Fruit fly (Drosophila melanogaster) whole organism, embryonic: ENCODE results near the gene CG5969.

Source experiments
- Antp ChIP-seq: fragments of 200-800 bp; sonication (Bioruptor generic); optimal IDR thresholded peaks from 3 replicates; lab custom pipeline; 2016; ENCODE audit warnings: missing biosample characterization, missing genetic modification characterization
- Atf3 ChIP-seq: fragments of 200-800 bp; sonication (Bioruptor generic); optimal IDR thresholded peaks from 3 replicates; lab custom pipeline; 2016; ENCODE audit warnings: missing biosample characterization, missing genetic modification characterization
- CG1024 ChIP-seq: fragments of 200-800 bp; sonication (Bioruptor generic); IDR thresholded peaks from 2 replicates; pipeline ENCODE4 v1.3.6; 2022; ENCODE audit warnings: missing biosample characterization, missing genetic modification characterization
- CG11695 ChIP-seq: fragments of 200-800 bp; sonication (Bioruptor generic); IDR thresholded peaks from 3 replicates; pipeline ENCODE4 v1.3.6; 2022; ENCODE audit warnings: missing biosample characterization, missing genetic modification characterization
- CG12299 ChIP-seq: fragments of 200-800 bp; sonication (Bioruptor generic); optimal IDR thresholded peaks from 2 replicates; lab custom pipeline; 2018; ENCODE audit warnings: missing biosample characterization, mild to moderate bottlenecking, missing genetic modification characterization
- CG13123 ChIP-seq: fragments of 200-800 bp; sonication (Bioruptor generic); optimal IDR thresholded peaks from 2 replicates; lab custom pipeline; 2016; ENCODE audit warnings: missing biosample characterization, missing genetic modification characterization
- CG14050 ChIP-seq: fragments of 200-800 bp; sonication (Bioruptor generic); IDR thresholded peaks from 3 replicates; pipeline ENCODE4 v1.3.6; 2022; ENCODE audit warnings: missing biosample characterization, missing genetic modification characterization
- CG14667 ChIP-seq: fragments of 200-800 bp; sonication (Bioruptor generic); IDR thresholded peaks from 2 replicates; pipeline ENCODE4 v1.3.6; 2022; ENCODE audit warnings: missing biosample characterization, missing genetic modification characterization
- CG1647 ChIP-seq: fragments of 200-800 bp; sonication (Bioruptor generic); optimal IDR thresholded peaks from 3 replicates; lab custom pipeline; 2016; ENCODE audit warnings: missing biosample characterization, missing genetic modification characterization
- CG16815 ChIP-seq: fragments of 200-800 bp; sonication (Bioruptor generic); optimal IDR thresholded peaks from 3 replicates; lab custom pipeline; 2017; ENCODE audit warnings: missing biosample characterization, mild to moderate bottlenecking, missing genetic modification characterization
- CG2120 ChIP-seq: fragments of 200-800 bp; sonication (Bioruptor generic); optimal IDR thresholded peaks from 3 replicates; lab custom pipeline; 2016; ENCODE audit warnings: missing biosample characterization, missing genetic modification characterization
- CG2889 ChIP-seq: fragments of 200-800 bp; sonication (Bioruptor generic); IDR thresholded peaks from 3 replicates; pipeline ENCODE4 v1.3.6; 2022; ENCODE audit warnings: missing biosample characterization, missing genetic modification characterization
- CG3065 ChIP-seq: fragments of 200-800 bp; sonication (Bioruptor generic); optimal IDR thresholded peaks from 2 replicates; lab custom pipeline; 2016; ENCODE audit warnings: missing biosample characterization, missing genetic modification characterization
- CG31441 ChIP-seq: fragments of 200-800 bp; sonication (Bioruptor generic); IDR thresholded peaks from 2 replicates; pipeline ENCODE4 v1.3.6; 2022; ENCODE audit warnings: missing biosample characterization, missing genetic modification characterization
- CG32772 ChIP-seq: fragments of 200-800 bp; sonication (Bioruptor generic); IDR thresholded peaks from 2 replicates; pipeline ENCODE4 v1.3.6; 2022; ENCODE audit warnings: missing biosample characterization, missing genetic modification characterization
- CG7987 ChIP-seq: fragments of 200-800 bp; sonication (Bioruptor generic); optimal IDR thresholded peaks from 2 replicates; lab custom pipeline; 2018; ENCODE audit warnings: missing biosample characterization, mild to moderate bottlenecking, missing genetic modification characterization, moderate library complexity
- CG8388 ChIP-seq: fragments of 200-800 bp; sonication (Bioruptor generic); optimal IDR thresholded peaks from 2 replicates; lab custom pipeline; 2019; ENCODE audit warnings: missing biosample characterization, mild to moderate bottlenecking, missing genetic modification characterization, moderate library complexity
- CG8944 ChIP-seq: fragments of 200-800 bp; sonication (Bioruptor generic); optimal IDR thresholded peaks from 3 replicates; lab custom pipeline; 2016; ENCODE audit warnings: missing biosample characterization, missing genetic modification characterization
- CG9797 ChIP-seq: fragments of 200-800 bp; sonication (Bioruptor generic); optimal IDR thresholded peaks from 3 replicates; lab custom pipeline; 2018; ENCODE audit warnings: missing biosample characterization, mild to moderate bottlenecking, missing genetic modification characterization
- CHES-1-like ChIP-seq: fragments of 200-800 bp; sonication (Bioruptor generic); optimal IDR thresholded peaks from 2 replicates; lab custom pipeline; 2016; ENCODE audit warnings: missing biosample characterization, missing genetic modification characterization
- CkIIα-i1 ChIP-seq: fragments of 200-800 bp; sonication (Bioruptor generic); IDR thresholded peaks from 2 replicates; pipeline ENCODE4 v1.3.6; 2022; ENCODE audit warnings: missing biosample characterization, missing genetic modification characterization
- Deaf1 ChIP-seq: fragments of 200-800 bp; optimal IDR thresholded peaks from 3 replicates; lab custom pipeline; 2019; ENCODE audit warnings: missing biosample characterization, mild to moderate bottlenecking, missing genetic modification characterization, moderate library complexity
- Eip74EF ChIP-seq, 2 experiments: fragments of 200-800 bp in 1 of 2; fragments of >200 bp in 1 of 2; sonication (Bioruptor generic) in 1 of 2; optimal IDR thresholded peaks; 2 replicates each; lab custom pipeline; 2017 to 2019; ENCODE audit warnings: missing biosample characterization in 2 of 2, missing genetic modification characterization in 2 of 2, mild to moderate bottlenecking in 1 of 2, moderate library complexity in 1 of 2
- Hey ChIP-seq: fragments of 200-800 bp; sonication (Bioruptor generic); optimal IDR thresholded peaks from 3 replicates; lab custom pipeline; 2018; ENCODE audit warnings: missing biosample characterization, mild to moderate bottlenecking, missing genetic modification characterization
- Kr ChIP-seq: fragments of 200-800 bp; sonication (Bioruptor generic); optimal IDR thresholded peaks from 2 replicates; lab custom pipeline; 2017; ENCODE audit warnings: missing biosample characterization, mild to moderate bottlenecking, missing genetic modification characterization
- Lpt ChIP-seq: fragments of >200 bp; optimal IDR thresholded peaks from 2 replicates; lab custom pipeline; 2018; ENCODE audit warnings: missing biosample characterization, missing genetic modification characterization
- Med ChIP-seq: fragments of 200-800 bp; sonication (Bioruptor generic); peaks from one replicate; lab custom pipeline; 2016; ENCODE audit warnings: missing biosample characterization, missing genetic modification characterization, mild to moderate bottlenecking, inconsistent platforms, moderate library complexity
- Mes4 ChIP-seq: fragments of 200-800 bp; sonication (Bioruptor generic); optimal IDR thresholded peaks from 2 replicates; lab custom pipeline; 2016; ENCODE audit warnings: missing biosample characterization, missing genetic modification characterization
- Sry-δ ChIP-seq: fragments of 200-800 bp; sonication (Bioruptor generic); optimal IDR thresholded peaks from 2 replicates; lab custom pipeline; 2016; ENCODE audit warnings: missing biosample characterization, missing genetic modification characterization
- Usf ChIP-seq: fragments of 200-800 bp; sonication (Bioruptor generic); optimal IDR thresholded peaks from 2 replicates; lab custom pipeline; 2017; ENCODE audit warnings: missing genotype, missing biosample characterization, missing genetic modification characterization
- al ChIP-seq: fragments of 200-800 bp; sonication (Bioruptor generic); IDR thresholded peaks from 2 replicates; pipeline ENCODE4 v1.3.6; 2022; ENCODE audit warnings: missing biosample characterization, missing genetic modification characterization
- ato ChIP-seq: fragments of 200-800 bp; sonication (Bioruptor generic); IDR thresholded peaks from 2 replicates; pipeline ENCODE4 v1.3.6; 2022; ENCODE audit warnings: missing biosample characterization, missing genetic modification characterization; ENCODE audit not compliant: partially characterized antibody
- bcd ChIP-seq: fragments of 200-800 bp; sonication (Bioruptor generic); optimal IDR thresholded peaks from 2 replicates; lab custom pipeline; 2017; ENCODE audit warnings: missing biosample characterization, mild to moderate bottlenecking, missing genetic modification characterization
- cas ChIP-seq: fragments of 200-800 bp; sonication (Bioruptor generic); IDR thresholded peaks from 2 replicates; pipeline ENCODE4 v1.3.6; 2022; ENCODE audit warnings: missing biosample characterization, missing genetic modification characterization
- chif ChIP-seq, 2 experiments: fragments of 200-800 bp; sonication (Bioruptor generic); optimal IDR thresholded peaks; 3 replicates each; lab custom pipeline; 2016; ENCODE audit warnings: missing biosample characterization in 2 of 2, missing genetic modification characterization in 2 of 2
- chm ChIP-seq: fragments of 200-800 bp; sonication (Bioruptor generic); IDR thresholded peaks from 2 replicates; pipeline ENCODE4 v1.3.6; 2022; ENCODE audit warnings: missing biosample characterization, missing genetic modification characterization
- dati ChIP-seq: fragments of 200-800 bp; sonication (Bioruptor generic); IDR thresholded peaks from 2 replicates; pipeline ENCODE4 v1.3.6; 2022; ENCODE audit warnings: missing biosample characterization, missing genetic modification characterization
- dmrt99B ChIP-seq: fragments of 200-800 bp; sonication (Bioruptor generic); optimal IDR thresholded peaks from 2 replicates; lab custom pipeline; 2018; ENCODE audit warnings: missing biosample characterization, mild to moderate bottlenecking, missing genetic modification characterization, moderate library complexity
- dysf ChIP-seq: fragments of 200-800 bp; sonication (Bioruptor generic); IDR thresholded peaks from 3 replicates; pipeline ENCODE4 v1.3.6; 2022; ENCODE audit warnings: missing biosample characterization, missing genetic modification characterization
- emc ChIP-seq: fragments of 200-800 bp; sonication (Bioruptor generic); optimal IDR thresholded peaks from 2 replicates; lab custom pipeline; 2016; ENCODE audit warnings: missing biosample characterization, missing genetic modification characterization
- eyg ChIP-seq: fragments of 200-800 bp; sonication (Bioruptor generic); optimal IDR thresholded peaks from 3 replicates; lab custom pipeline; 2016; ENCODE audit warnings: missing biosample characterization, missing genetic modification characterization
- fu2 ChIP-seq: fragments of 200-800 bp; sonication (Bioruptor generic); optimal IDR thresholded peaks from 2 replicates; lab custom pipeline; 2016; ENCODE audit warnings: missing biosample characterization, missing genetic modification characterization
- her ChIP-seq: fragments of 200-800 bp; sonication (Bioruptor generic); optimal IDR thresholded peaks from 2 replicates; lab custom pipeline; 2016; ENCODE audit warnings: missing biosample characterization, missing genetic modification characterization
- mld ChIP-seq: fragments of 200-800 bp; sonication (Bioruptor generic); IDR thresholded peaks from 3 replicates; pipeline ENCODE4 v1.3.6; 2022; ENCODE audit warnings: missing biosample characterization, missing genetic modification characterization; ENCODE audit not compliant: partially characterized antibody
- ro ChIP-seq: fragments of 200-800 bp; sonication (Bioruptor generic); IDR thresholded peaks from 2 replicates; pipeline ENCODE4 v1.3.6; 2022; ENCODE audit warnings: missing biosample characterization, missing genetic modification characterization
- slbo ChIP-seq: fragments of 200-800 bp; sonication (Bioruptor generic); IDR thresholded peaks from 2 replicates; pipeline ENCODE4 v1.3.6; 2022; ENCODE audit warnings: missing biosample characterization, missing genetic modification characterization
- slou ChIP-seq: fragments of 200-800 bp; sonication (Bioruptor generic); optimal IDR thresholded peaks from 3 replicates; lab custom pipeline; 2016; ENCODE audit warnings: missing biosample characterization, missing genetic modification characterization
- tna ChIP-seq: fragments of 200-800 bp; sonication (Bioruptor generic); IDR thresholded peaks from 2 replicates; pipeline ENCODE4 v1.3.6; 2022; ENCODE audit warnings: missing biosample characterization, missing genetic modification characterization; ENCODE audit not compliant: partially characterized antibody
- trem ChIP-seq: fragments of 200-800 bp; optimal IDR thresholded peaks from 3 replicates; lab custom pipeline; 2019; ENCODE audit warnings: missing biosample characterization, mild to moderate bottlenecking, missing genetic modification characterization, moderate library complexity
- tup ChIP-seq: fragments of 200-800 bp; sonication (Bioruptor generic); optimal IDR thresholded peaks from 2 replicates; lab custom pipeline; 2016; ENCODE audit warnings: missing biosample characterization, mild to moderate bottlenecking, missing genetic modification characterization, moderate library complexity
- zen2 ChIP-seq: fragments of 200-800 bp; sonication (Bioruptor generic); IDR thresholded peaks from 3 replicates; pipeline ENCODE4 v1.3.6; 2022; ENCODE audit warnings: missing biosample characterization, missing genetic modification characterization; ENCODE audit not compliant: partially characterized antibody

The CG5969 gene

dm6 chr3L:20516519-20517178, 43.1 kb downstream of the CG5969 start (continued):
- no peak for TF ChIP-seq Antp (GFP tag; lab: Kevin White, UChicago)
- TF ChIP-seq chif (GFP tag; optimal IDR thresholded peaks at IDR 0.05; lab: Kevin White, UChicago) = no peak
- 0 out of 2 replicates have a peak, but pooled peaks have one; percentile 34 for TF ChIP-seq tna
- no peak for TF ChIP-seq Hey (tag; lab: Kevin White, UChicago)
- no peak for TF ChIP-seq cas (GFP tag; lab: Robert Waterston, UW)
- TF ChIP-seq CG31441 (GFP tag; lab: Robert Waterston, UW) = peak; percentile 74
- TF ChIP-seq zen2 (GFP tag; lab: Robert Waterston, UW) = no peak
- TF ChIP-seq CG14050 (GFP tag; lab: Robert Waterston, UW) = 0 out of 3 replicates have a peak, but pooled peaks have one; percentile 20
- peak; percentile 29 for TF ChIP-seq trem (tag; lab: Kevin White, UChicago)
- TF ChIP-seq ro (GFP tag; lab: Robert Waterston, UW) = no peak
- TF ChIP-seq dmrt99B (tag; lab: Kevin White, UChicago) = peak; percentile 41
- TF ChIP-seq CG2889 = peak; percentile 67; the same call in 2 of the 3 replicates
- no peak for TF ChIP-seq CG13123 (GFP tag; lab: Kevin White, UChicago)
- peak; percentile 66 for TF ChIP-seq CG8388 (GFP tag; lab: Kevin White, UChicago)
- peak; percentile 75 for TF ChIP-seq Med (GFP tag; lab: Kevin White, UChicago)
- TF ChIP-seq CHES-1-like (GFP tag; lab: Kevin White, UChicago) = no peak
- no peak for TF ChIP-seq emc
- TF ChIP-seq CG2120 (GFP tag; lab: Kevin White, UChicago) = peak; percentile 19
- no peak for TF ChIP-seq Atf3 (GFP tag; lab: Kevin White, UChicago)
- peak; percentile 65; the same call in 2 of the 3 replicates for TF ChIP-seq dysf (GFP tag; lab: Robert Waterston, UW)
- peak; percentile 14 for TF ChIP-seq bcd (GFP tag; lab: Kevin White, UChicago)
- TF ChIP-seq CG32772 (GFP tag; lab: Robert Waterston, UW) = peak; percentile 57
- TF ChIP-seq CG12299 = no peak
- no peak for TF ChIP-seq Sry-δ
- no peak for TF ChIP-seq CG7987 (GFP tag; lab: Kevin White, UChicago)
- no peak for TF ChIP-seq mld (GFP tag; lab: Robert Waterston, UW)
- TF ChIP-seq CkIIα-i1 (GFP tag; lab: Robert Waterston, UW) = no peak
- TF ChIP-seq CG11695 = no peak
- peak; percentile 92 for TF ChIP-seq her (GFP tag; lab: Kevin White, UChicago)
- TF ChIP-seq al = no peak
- no peak for TF ChIP-seq Lpt (GFP tag; lab: Kevin White, UChicago)
- TF ChIP-seq Eip74EF (GFP tag; optimal IDR thresholded peaks at IDR 0.05; lab: Kevin White, UChicago) = no peak
- no peak for TF ChIP-seq tup (GFP tag; lab: Kevin White, UChicago)
- TF ChIP-seq Mes4 = no peak
- peak; percentile 32; the same call in 1 of the 2 replicates for TF ChIP-seq slbo
- TF ChIP-seq CG3065 (GFP tag; lab: Kevin White, UChicago) = no peak
- no peak for TF ChIP-seq fu2
- TF ChIP-seq dati (GFP tag; lab: Robert Waterston, UW) = no peak
- TF ChIP-seq CG1024 (GFP tag; lab: Robert Waterston, UW) = no peak
- TF ChIP-seq CG9797 (GFP tag; lab: Kevin White, UChicago) = no peak
- peak; percentile 91 for TF ChIP-seq Kr
- no peak for TF ChIP-seq CG1647
- TF ChIP-seq Deaf1 = peak; percentile 61
- no peak for TF ChIP-seq eyg (GFP tag; lab: Kevin White, UChicago)
- TF ChIP-seq CG14667 (GFP tag; lab: Robert Waterston, UW) = no peak; the same call in 1 of the 2 replicates
- no peak for TF ChIP-seq slou
- peak; percentile 28; the same call in 1 of the 2 replicates for TF ChIP-seq chm (GFP tag; lab: Robert Waterston, UW)
- TF ChIP-seq ato (GFP tag; lab: Robert Waterston, UW) = 0 out of 2 replicates have a peak, but pooled peaks have one; percentile 37
- no peak for TF ChIP-seq CG16815 (GFP tag; lab: Kevin White, UChicago)
- peak; percentile 15 for TF ChIP-seq Usf
- no peak for TF ChIP-seq CG8944
